Worm (Caenorhabditis elegans): ENCODE measurements around the gene zhit-3.

ce11 chrV:10238665-10239064, 26.7 kb upstream of the zhit-3 start, which contains the start of gene fubl-1:
- TF ChIP-seq ztf-11 (tag; optimal IDR thresholded peaks at IDR 0.05) (no peak), mdl-1 (tag; optimal IDR thresholded peaks at IDR 0.05) (no peak), snpc-4 (tag; optimal IDR thresholded peaks at IDR 0.05) (no peak), ceh-16 (tag; optimal IDR thresholded peaks at IDR 0.05) (no peak), ZK546.5 (tag; optimal IDR thresholded peaks at IDR 0.05) (no peak), lsy-12 (tag; optimal IDR thresholded peaks at IDR 0.05) (no peak)
